Worm (Caenorhabditis elegans): ENCODE data around the gene Y7A5A.24.

The Y7A5A.24 gene

DNA sequence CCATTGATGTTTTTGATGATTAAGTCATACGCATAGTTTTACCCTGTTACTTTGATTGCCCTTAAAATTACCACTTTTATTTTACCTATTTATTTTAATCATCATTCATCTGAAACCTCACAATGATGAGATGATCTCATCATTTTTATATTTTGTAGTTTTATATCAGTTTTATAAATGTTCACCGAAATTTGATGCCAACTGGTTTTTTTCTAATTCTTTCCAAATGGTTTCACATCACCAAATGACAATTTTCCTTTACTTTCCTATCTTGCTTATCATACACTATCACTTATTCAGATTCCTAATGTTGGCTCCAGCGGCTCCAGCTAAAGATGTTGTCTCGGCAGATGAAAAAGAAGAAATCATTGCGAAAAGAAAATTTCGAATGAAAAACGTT is 50.3 kb downstream of the Y7A5A.24 start, which contains the start of gene lin-15A:
TSS of gene lin-15A (plus strand) at position 301 of the 400 bp plus-strand sequence.
- no peak for TF ChIP-seq T23F11.4 (GFP tag; optimal IDR thresholded peaks at IDR 0.05)
- no peak for TF ChIP-seq ceh-30 (tag; optimal IDR thresholded peaks at IDR 0.05)
- TF ChIP-seq ceh-19 (GFP tag; optimal IDR thresholded peaks at IDR 0.05), result no peak
- no peak for TF ChIP-seq gmeb-2 (tag; optimal IDR thresholded peaks at IDR 0.05)
- no peak for TF ChIP-seq fkh-10 (GFP tag; optimal IDR thresholded peaks at IDR 0.05)
- no peak for TF ChIP-seq ceh-14 (tag; optimal IDR thresholded peaks at IDR 0.05)
- TF ChIP-seq unc-86 (tag; optimal IDR thresholded peaks at IDR 0.05), result no peak
- TF ChIP-seq ztf-16 (tag; optimal IDR thresholded peaks at IDR 0.05), result no peak
- TF ChIP-seq ttx-3 (tag; optimal IDR thresholded peaks at IDR 0.05), result no peak
- TF ChIP-seq eyg-1 (tag; optimal IDR thresholded peaks at IDR 0.05), result no peak
- no peak for TF ChIP-seq dve-1 (tag; optimal IDR thresholded peaks at IDR 0.05)
- no peak for TF ChIP-seq K09A11.1 (tag; optimal IDR thresholded peaks at IDR 0.05; ENCODE audit: insufficient read depth)
- no peak for TF ChIP-seq ref-2 (tag; optimal IDR thresholded peaks at IDR 0.05)
- no peak for TF ChIP-seq K02D7.2 (tag; optimal IDR thresholded peaks at IDR 0.05)
- TF ChIP-seq sox-4 (tag; optimal IDR thresholded peaks at IDR 0.05), result no peak
- TF ChIP-seq hlh-6 (tag; optimal IDR thresholded peaks at IDR 0.05), result no peak
- TF ChIP-seq ceh-9 (tag; optimal IDR thresholded peaks at IDR 0.05), result no peak
- TF ChIP-seq C38D4.7 (GFP tag; optimal IDR thresholded peaks at IDR 0.05), result no peak
- TF ChIP-seq sox-2 (GFP tag; IDR thresholded peaks at IDR 0.05), result no peak
- no peak for TF ChIP-seq odd-2 (tag; optimal IDR thresholded peaks at IDR 0.05)

All from whole organism, late embryonic.